Worm (Caenorhabditis elegans) whole organism, young adult: ENCODE data around the gene ZK813.7.

Experiments used
- B0019.2 ChIP-seq: fragments of 200-800 bp; sonication (Bioruptor generic); conservative IDR thresholded peaks from 2 replicates; pipeline ENCODE4 v1.3.6; 2022; ENCODE audit warnings: missing genetic modification reagents, missing genetic modification characterization, missing compliant biosample characterization
- F37B4.10 ChIP-seq: fragments of 200-800 bp; sonication (Bioruptor generic); IDR thresholded peaks from 2 replicates; pipeline ENCODE4 v1.3.6; 2022; ENCODE audit warnings: missing genetic modification characterization, missing compliant biosample characterization
- F55B11.4 ChIP-seq: sonication (generic microtip); optimal IDR thresholded peaks from 2 replicates; lab custom pipeline; 2016; ENCODE audit warnings: missing compliant biosample characterization, missing genetic modification characterization, borderline replicate concordance; ENCODE audit not compliant: insufficient read depth
- F57A8.1 ChIP-seq: fragments of 200-800 bp; sonication (Bioruptor generic); optimal IDR thresholded peaks from 2 replicates; lab custom pipeline; 2018; ENCODE audit warnings: mild to moderate bottlenecking, missing genetic modification characterization, moderate library complexity, missing compliant biosample characterization
- akir-1 ChIP-seq: fragments of 200-800 bp; sonication (Bioruptor generic); optimal IDR thresholded peaks from 2 replicates; lab custom pipeline; 2018; ENCODE audit warnings: mild to moderate bottlenecking, missing genetic modification characterization, moderate library complexity, missing compliant biosample characterization
- ama-1 ChIP-seq, 3 experiments: fragments of 150-350 bp in 1 of 3; sonication (generic microtip) in 2 of 3; optimal IDR thresholded peaks; 2 replicates each; lab custom pipeline; 2014 to 2018; ENCODE audit warnings: missing biosample characterization in 2 of 3, missing genetic modification characterization in 2 of 3, missing genetic modification reagents in 2 of 3
- aptf-2 ChIP-seq: fragments of 200-800 bp; sonication (Bioruptor generic); conservative IDR thresholded peaks from 2 replicates; pipeline ENCODE4 v1.3.6; 2022; ENCODE audit warnings: missing genetic modification reagents, missing genetic modification characterization, missing compliant biosample characterization
- atf-7 ChIP-seq: sonication (generic microtip); optimal IDR thresholded peaks from 2 replicates; lab custom pipeline; 2017; ENCODE audit warnings: mild to moderate bottlenecking, missing genetic modification characterization, missing compliant biosample characterization
- athp-1 ChIP-seq: sonication (generic microtip); optimal IDR thresholded peaks from 2 replicates; lab custom pipeline; 2017; ENCODE audit warnings: mild to moderate bottlenecking, missing genetic modification characterization, missing compliant biosample characterization
- bed-1 ChIP-seq: fragments of 200-800 bp; sonication (Bioruptor generic); IDR thresholded peaks from 2 replicates; pipeline ENCODE4 v1.3.6; 2022; ENCODE audit warnings: missing genetic modification reagents, missing genetic modification characterization, missing compliant biosample characterization
- cebp-1 ChIP-seq, 2 experiments: fragments of 200-800 bp in 1 of 2; sonication (Bioruptor generic) in 1 of 2; sonication (generic microtip) in 1 of 2; IDR thresholded peaks in 1 of 2; optimal IDR thresholded peaks in 1 of 2; 2 replicates each; pipeline versions ENCODE4 v1.3.6 to Lab custom; 2017 to 2022; ENCODE audit warnings: missing compliant biosample characterization in 2 of 2, missing genetic modification characterization in 2 of 2, mild to moderate bottlenecking in 1 of 2, missing genetic modification reagents in 1 of 2, moderate library complexity in 1 of 2
- ceh-27 ChIP-seq: fragments of 200-800 bp; sonication (Bioruptor generic); optimal IDR thresholded peaks from 2 replicates; lab custom pipeline; 2018; ENCODE audit warnings: mild to moderate bottlenecking, missing genetic modification characterization, moderate library complexity, missing compliant biosample characterization
- ceh-58 ChIP-seq: fragments of 200-800 bp; sonication (Bioruptor generic); IDR thresholded peaks from 2 replicates; pipeline ENCODE4 v1.3.6; 2022; ENCODE audit warnings: missing genetic modification characterization, missing compliant biosample characterization
- ceh-79 ChIP-seq: sonication (generic microtip); optimal IDR thresholded peaks from 2 replicates; lab custom pipeline; 2017; ENCODE audit warnings: mild to moderate bottlenecking, missing genetic modification characterization, missing compliant biosample characterization
- ceh-91 ChIP-seq: fragments of 200-800 bp; sonication (Bioruptor generic); IDR thresholded peaks from 2 replicates; pipeline ENCODE4 v1.3.6; 2022; ENCODE audit warnings: missing genetic modification reagents, missing genetic modification characterization, missing compliant biosample characterization
- chd-7 ChIP-seq: sonication (generic microtip); optimal IDR thresholded peaks from 2 replicates; lab custom pipeline; 2016; ENCODE audit warnings: mild to moderate bottlenecking, missing genetic modification characterization, moderate library complexity, missing compliant biosample characterization
- die-1 ChIP-seq: sonication (generic microtip); optimal IDR thresholded peaks from 2 replicates; lab custom pipeline; 2016; ENCODE audit warnings: missing genotype, mild to moderate bottlenecking, missing genetic modification characterization, missing compliant biosample characterization
- dox-1 ChIP-seq: fragments of 200-800 bp; sonication (Bioruptor generic); IDR thresholded peaks from 2 replicates; pipeline ENCODE4 v1.3.6; 2022; ENCODE audit warnings: missing genetic modification reagents, missing genetic modification characterization, missing compliant biosample characterization
- egl-44 ChIP-seq: fragments of 200-800 bp; sonication (Bioruptor generic); IDR thresholded peaks from 2 replicates; pipeline ENCODE4 v1.3.6; 2022; ENCODE audit warnings: missing genetic modification reagents, missing genetic modification characterization, missing compliant biosample characterization
- ekl-4 ChIP-seq: fragments of 200-800 bp; sonication (Bioruptor generic); IDR thresholded peaks from 2 replicates; pipeline ENCODE4 v1.3.6; 2022; ENCODE audit warnings: missing genetic modification reagents, missing genetic modification characterization, missing compliant biosample characterization
- ets-4 ChIP-seq: fragments of 200-800 bp; sonication (Bioruptor generic); optimal IDR thresholded peaks from 2 replicates; lab custom pipeline; 2018; ENCODE audit warnings: mild to moderate bottlenecking, missing genetic modification characterization, missing compliant biosample characterization
- hmg-1.2 ChIP-seq: fragments of 200-800 bp; sonication (Bioruptor generic); IDR thresholded peaks from 2 replicates; pipeline ENCODE4 v1.3.6; 2022; ENCODE audit warnings: missing genetic modification reagents, missing genetic modification characterization, missing compliant biosample characterization
- hmg-20 ChIP-seq: fragments of 200-800 bp; sonication (Bioruptor generic); IDR thresholded peaks from 2 replicates; pipeline ENCODE4 v1.3.6; 2022; ENCODE audit warnings: missing genetic modification reagents, missing genetic modification characterization, missing compliant biosample characterization
- hrde-1 ChIP-seq: sonication (generic microtip); optimal IDR thresholded peaks from 2 replicates; lab custom pipeline; 2016; ENCODE audit warnings: missing genetic modification characterization, mild to moderate bottlenecking, missing compliant biosample characterization, moderate library complexity, missing genotype, missing genetic modification reagents, borderline replicate concordance
- mel-28 ChIP-seq: sonication (generic microtip); optimal IDR thresholded peaks from 2 replicates; lab custom pipeline; 2016; ENCODE audit warnings: borderline replicate concordance, mild to moderate bottlenecking, missing genetic modification characterization, missing compliant biosample characterization
- mes-4 ChIP-seq: sonication (generic microtip); optimal IDR thresholded peaks from 2 replicates; lab custom pipeline; 2016; ENCODE audit warnings: missing genotype, missing genetic modification characterization, missing compliant biosample characterization
- nhr-179 ChIP-seq: sonication (generic microtip); optimal IDR thresholded peaks from 2 replicates; lab custom pipeline; 2016; ENCODE audit warnings: mild to moderate bottlenecking, missing genetic modification characterization, missing compliant biosample characterization
- nhr-80 ChIP-seq: sonication (generic microtip); optimal IDR thresholded peaks from 2 replicates; lab custom pipeline; 2016; ENCODE audit warnings: missing genetic modification characterization, missing compliant biosample characterization
- sdz-38 ChIP-seq: sonication (generic microtip); optimal IDR thresholded peaks from 2 replicates; lab custom pipeline; 2016; ENCODE audit warnings: missing genotype, missing genetic modification characterization, missing compliant biosample characterization
- snpc-1.3 ChIP-seq: sonication (generic microtip); optimal IDR thresholded peaks from 2 replicates; lab custom pipeline; 2017; ENCODE audit warnings: missing genetic modification characterization, mild to moderate bottlenecking, missing compliant biosample characterization, antibody characterized with exemption, moderate library complexity, missing genotype, missing genetic modification reagents; ENCODE audit not compliant: insufficient read depth
- tbx-9 ChIP-seq: sonication (generic microtip); optimal IDR thresholded peaks from 2 replicates; lab custom pipeline; 2016; ENCODE audit warnings: borderline replicate concordance, missing genetic modification characterization, inconsistent platforms, missing compliant biosample characterization
- tlf-1 ChIP-seq: fragments of 200-800 bp; sonication (Bioruptor generic); optimal IDR thresholded peaks from 2 replicates; lab custom pipeline; 2018; ENCODE audit warnings: mild to moderate bottlenecking, missing genetic modification characterization, missing compliant biosample characterization
- xnd-1 ChIP-seq: sonication (generic microtip); optimal IDR thresholded peaks from 2 replicates; lab custom pipeline; 2016; ENCODE audit warnings: missing genotype, missing genetic modification reagents, missing genetic modification characterization, missing compliant biosample characterization
- zfh-2 ChIP-seq: fragments of 200-800 bp; sonication (Bioruptor generic); conservative IDR thresholded peaks from 2 replicates; pipeline ENCODE4 v1.3.6; 2022; ENCODE audit warnings: missing genetic modification reagents, missing genetic modification characterization, missing compliant biosample characterization
- ztf-28 ChIP-seq: fragments of 200-800 bp; sonication (Bioruptor generic); IDR thresholded peaks from 2 replicates; pipeline ENCODE4 v1.3.6; 2022; ENCODE audit warnings: missing genetic modification reagents, missing genetic modification characterization, missing compliant biosample characterization

Gene ZK813.7

ce11 chrX:3470307-3470706 is 25.7 kb downstream of the ZK813.7 start:
- TF ChIP-seq chd-7, result no peak

DNA sequence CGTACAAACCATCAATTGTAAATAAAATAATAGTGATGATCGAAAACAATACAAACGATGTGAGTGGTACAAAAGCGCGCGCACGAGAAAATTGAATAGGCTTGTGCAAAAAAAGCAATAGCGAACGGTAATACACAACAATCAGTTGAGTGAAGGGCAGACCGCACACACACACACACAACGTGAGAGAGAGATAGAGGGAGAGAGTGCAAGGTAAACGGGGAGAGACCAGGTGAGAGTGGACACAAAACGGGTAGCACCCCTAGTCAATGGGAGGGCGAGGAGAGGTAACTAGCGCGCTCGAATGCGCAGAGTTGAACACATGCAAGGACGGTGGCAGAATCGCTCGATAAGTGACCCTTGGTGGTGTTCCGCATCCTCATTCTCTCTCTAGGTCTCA is 27.6 kb downstream of the ZK813.7 start:
- TF ChIP-seq ceh-27, result peak; percentile 38
- 0 out of 2 replicates have a peak, but pooled peaks have one; percentile 22 for TF ChIP-seq hmg-20
- peak; percentile 23; the same call in 1 of the 2 replicates for TF ChIP-seq cebp-1 (GFP tag; IDR thresholded peaks at IDR 0.05; lab: Robert Waterston, UW)
- TF ChIP-seq cebp-1 (tag; optimal IDR thresholded peaks at IDR 0.05; lab: Kevin White, UChicago), result peak; percentile 45
- peak; percentile 47 for TF ChIP-seq dox-1
- peak; percentile 42; the same call in 1 of the 2 replicates for TF ChIP-seq hmg-1.2 (GFP tag; lab: Robert Waterston, UW)
- TF ChIP-seq ets-4 (GFP tag; lab: Kevin White, UChicago), result peak; percentile 64
- peak; percentile 22 for TF ChIP-seq akir-1 (GFP tag; lab: Kevin White, UChicago)
- TF ChIP-seq ceh-91 (GFP tag; lab: Robert Waterston, UW), result no peak
- peak; percentile 81 for TF ChIP-seq zfh-2 (GFP tag; lab: Robert Waterston, UW)
- no peak for TF ChIP-seq atf-7 (tag; lab: Kevin White, UChicago)
- no peak for TF ChIP-seq ztf-28
- TF ChIP-seq nhr-80, result peak; percentile 82

ce11 chrX:3473793-3474192 is 29.2 kb downstream of the ZK813.7 start:
- TF ChIP-seq cebp-1 (GFP tag; IDR thresholded peaks at IDR 0.05; lab: Robert Waterston, UW), result peak; percentile 80; the same call in 1 of the 2 replicates
- no peak for TF ChIP-seq cebp-1 (tag; optimal IDR thresholded peaks at IDR 0.05; lab: Kevin White, UChicago)
- TF ChIP-seq tlf-1 (GFP tag; lab: Kevin White, UChicago), result no peak
- TF ChIP-seq nhr-80, result peak; percentile 53
- no peak for TF ChIP-seq ama-1 (optimal IDR thresholded peaks at IDR 0.05; lab: Kevin White, UChicago)
- TF ChIP-seq ama-1 (GFP tag; optimal IDR thresholded peaks at IDR 0.05; lab: Kevin White, UChicago), result no peak

- no peak for TF ChIP-seq dox-1
- TF ChIP-seq aptf-2 (GFP tag; lab: Robert Waterston, UW), result no peak
- no peak for TF ChIP-seq die-1 (tag; lab: Kevin White, UChicago)
- TF ChIP-seq bed-1 (GFP tag; lab: Robert Waterston, UW), result no peak
- no peak for TF ChIP-seq sdz-38
Observed at ce11 chrX:3479950-3480349, 35.3 kb downstream of the ZK813.7 start, which contains the start of gene wrt-6. Gene wrt-6 (plus strand): TSS chrX:3480250.

DNA sequence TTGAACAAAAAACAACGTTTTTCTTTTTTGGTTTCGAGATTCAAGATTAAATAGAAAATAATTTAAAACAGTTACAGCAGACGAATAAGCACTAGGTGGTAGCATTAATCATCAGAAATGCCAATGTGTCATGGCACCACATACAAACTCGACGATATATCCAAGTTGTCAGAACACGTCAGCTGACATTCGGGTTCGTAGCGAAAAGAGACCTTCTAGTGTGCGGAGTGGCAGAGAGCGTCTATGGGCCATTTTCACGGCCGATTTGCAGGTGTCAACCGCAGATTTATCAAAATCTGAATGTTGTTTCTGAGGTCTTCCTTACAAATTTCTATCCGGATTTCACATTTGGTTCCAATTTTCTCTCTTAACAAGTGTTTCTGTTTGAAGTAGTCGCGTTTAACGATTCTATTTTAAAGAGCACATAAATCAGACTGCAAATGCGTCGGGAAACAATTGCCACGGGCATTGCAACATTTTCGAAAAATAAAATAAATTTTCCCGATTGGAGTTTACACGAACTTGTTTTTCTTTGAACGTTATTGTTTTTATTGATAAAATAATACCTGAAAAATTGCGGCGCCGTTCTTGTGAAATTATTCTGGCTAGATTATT is 43.6 kb downstream of the ZK813.7 start:
- no peak for TF ChIP-seq mel-28 (tag; lab: Kevin White, UChicago)
- no peak for TF ChIP-seq egl-44 (GFP tag; lab: Robert Waterston, UW)
- no peak for TF ChIP-seq mes-4
- TF ChIP-seq F57A8.1 (GFP tag; lab: Kevin White, UChicago), result no peak
- no peak for TF ChIP-seq dox-1
- no peak for TF ChIP-seq bed-1 (GFP tag; lab: Robert Waterston, UW)

ce11 chrX:3488993-3489392 is 44.4 kb downstream of the ZK813.7 start, which contains the start of gene C12D12.3:
Gene C12D12.3 (plus strand): TSS chrX:3489293.
- TF ChIP-seq snpc-1.3 (tag; lab: Kevin White, UChicago) (no peak), xnd-1 (tag; lab: Kevin White, UChicago) (no peak)

DNA sequence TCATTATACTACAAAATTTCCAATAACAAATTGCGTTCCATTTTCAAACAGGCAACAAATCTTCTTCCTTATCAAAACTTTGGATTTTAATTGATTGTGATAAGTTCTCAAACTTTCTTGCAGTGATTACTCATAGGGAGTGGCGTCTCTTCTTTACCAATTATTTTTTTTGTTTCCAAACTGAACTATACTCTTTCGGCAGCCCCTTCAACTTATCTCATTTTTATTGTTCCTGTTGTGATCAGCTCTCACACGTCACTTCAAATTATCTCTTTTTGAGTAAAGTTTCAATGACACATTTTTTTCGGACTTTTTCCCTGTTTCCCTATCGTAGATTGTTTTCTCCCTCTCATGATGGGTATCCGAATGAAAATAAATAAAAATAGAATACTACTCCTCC is 47.8 kb downstream of the ZK813.7 start:
- TF ChIP-seq hmg-20 (no peak), athp-1 (no peak), ceh-58 (no peak), B0019.2 (GFP tag; lab: Robert Waterston, UW) (no peak), nhr-179 (tag; lab: Kevin White, UChicago) (no peak), tbx-9 (tag; lab: Kevin White, UChicago) (no peak), dox-1 (no peak), xnd-1 (tag; lab: Kevin White, UChicago) (no peak), ceh-79 (tag; lab: Kevin White, UChicago) (no peak), hrde-1 (no peak), ekl-4 (GFP tag; lab: Robert Waterston, UW) (no peak), F55B11.4 (no peak), mel-28 (tag; lab: Kevin White, UChicago) (no peak), chd-7 (no peak), F37B4.10 (GFP tag; lab: Robert Waterston, UW) (no peak)
